Worm (Caenorhabditis elegans): ENCODE results near the gene M01H9.3.

DNA sequence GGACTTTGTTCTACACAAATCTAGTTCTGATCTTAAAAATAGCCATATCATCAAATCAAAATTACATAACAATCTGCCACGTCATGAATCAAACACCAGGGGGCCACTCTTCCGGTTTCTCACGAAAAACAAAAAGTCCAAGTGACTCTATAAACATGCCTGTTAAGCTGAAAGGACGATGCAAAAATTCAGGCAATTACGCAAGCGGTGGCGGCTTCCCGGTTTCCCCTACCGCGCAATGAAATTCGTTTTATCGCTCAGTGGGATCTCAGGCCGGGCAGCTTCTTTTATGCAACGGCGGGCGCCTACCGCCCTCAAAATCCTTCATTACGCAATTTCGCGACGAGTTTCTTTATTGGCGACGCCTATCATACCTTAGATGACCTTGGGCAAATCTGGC is 42.9 kb upstream of the M01H9.3 start:
- no peak for TF ChIP-seq pqm-1 (tag; optimal IDR thresholded peaks at IDR 0.05)
- TF ChIP-seq ztf-4 (tag; optimal IDR thresholded peaks at IDR 0.05), result no peak
- peak; percentile 32 for TF ChIP-seq ama-1 (optimal IDR thresholded peaks at IDR 0.05)
- no peak for TF ChIP-seq nhr-28 (tag; optimal IDR thresholded peaks at IDR 0.05)
- TF ChIP-seq nhr-12 (tag; optimal IDR thresholded peaks at IDR 0.05), result no peak
- TF ChIP-seq jun-1 (tag; optimal IDR thresholded peaks at IDR 0.05), result no peak

Measured in whole organism, L3 larva.